Fruit fly (Drosophila melanogaster) whole organism, prepupa: ENCODE results near the gene bi.

ENCODE experiments used
- Hr38 ChIP-seq: sonication (Bioruptor generic); optimal IDR thresholded peaks from 2 replicates; lab custom pipeline; 2016; ENCODE audit warnings: missing biosample characterization, missing genetic modification characterization
- cyc ChIP-seq: fragments of 200-800 bp; sonication (Bioruptor generic); optimal IDR thresholded peaks from 3 replicates; lab custom pipeline; 2016; ENCODE audit warnings: missing biosample characterization, missing genetic modification characterization

- TF ChIP-seq Hr38 (GFP tag; lab: Kevin White, UChicago) (no peak), cyc (GFP tag; lab: Kevin White, UChicago) (peak; percentile 6)
These were observed 46.5 kb upstream of the bi start, which contains the start of gene CG3626 for dm6 chrX:4366196-4366595.
